Worm (Caenorhabditis elegans): Measurements from ENCODE around the gene athp-1.

Gene athp-1

ce11 chrIII:10880083-10880482, 1.5 kb upstream of the athp-1 start, which contains the start of gene C44B9.3:
C44B9.3 (minus strand) TSS chrIII:10880183.
- TF ChIP-seq ztf-4 (tag; optimal IDR thresholded peaks at IDR 0.05) (no peak), pha-4 (tag; optimal IDR thresholded peaks at IDR 0.05) (no peak), ceh-9 (tag; optimal IDR thresholded peaks at IDR 0.05) (no peak), fos-1 (tag; optimal IDR thresholded peaks at IDR 0.05) (no peak), egl-27 (tag; optimal IDR thresholded peaks at IDR 0.05) (no peak), fkh-10 (GFP tag; optimal IDR thresholded peaks at IDR 0.05) (no peak), nhr-23 (tag; optimal IDR thresholded peaks at IDR 0.05) (no peak), nfya-1 (tag; optimal IDR thresholded peaks at IDR 0.05; ENCODE audit: insufficient read depth) (no peak), ZK546.5 (tag; optimal IDR thresholded peaks at IDR 0.05) (no peak), nhr-25 (tag; optimal IDR thresholded peaks at IDR 0.05) (no peak), nhr-12 (tag; optimal IDR thresholded peaks at IDR 0.05) (no peak), elt-3 (tag; optimal IDR thresholded peaks at IDR 0.05) (no peak), hmg-11 (tag; optimal IDR thresholded peaks at IDR 0.05) (no peak), nhr-237 (tag; optimal IDR thresholded peaks at IDR 0.05) (no peak), R02D3.7 (tag; optimal IDR thresholded peaks at IDR 0.05) (no peak), tbx-2 (tag; optimal IDR thresholded peaks at IDR 0.05) (no peak), snpc-4 (tag; optimal IDR thresholded peaks at IDR 0.05) (no peak), zag-1 (tag; optimal IDR thresholded peaks at IDR 0.05) (no peak), mdl-1 (tag; optimal IDR thresholded peaks at IDR 0.05) (no peak)

- TF ChIP-seq ceh-28 (tag; optimal IDR thresholded peaks at IDR 0.05) (no peak), jun-1 (tag; optimal IDR thresholded peaks at IDR 0.05) (no peak), nhr-23 (tag; optimal IDR thresholded peaks at IDR 0.05) (peak; percentile 59), zag-1 (tag; optimal IDR thresholded peaks at IDR 0.05) (no peak), pqm-1 (tag; optimal IDR thresholded peaks at IDR 0.05) (peak; percentile 5), fos-1 (tag; optimal IDR thresholded peaks at IDR 0.05) (no peak), tbx-2 (tag; optimal IDR thresholded peaks at IDR 0.05) (no peak), ceh-82 (tag; optimal IDR thresholded peaks at IDR 0.05) (no peak), nhr-237 (tag; optimal IDR thresholded peaks at IDR 0.05) (no peak), elt-1 (tag; optimal IDR thresholded peaks at IDR 0.05) (no peak), nhr-28 (tag; optimal IDR thresholded peaks at IDR 0.05) (no peak), sea-2 (GFP tag; optimal IDR thresholded peaks at IDR 0.05) (no peak), pha-4 (tag; optimal IDR thresholded peaks at IDR 0.05) (peak; percentile 78), aly-2 (tag; optimal IDR thresholded peaks at IDR 0.05) (no peak), nhr-43 (tag; optimal IDR thresholded peaks at IDR 0.05; ENCODE audit: poor library complexity, severe bottlenecking) (no peak), nhr-12 (tag; optimal IDR thresholded peaks at IDR 0.05) (no peak), egl-27 (tag; optimal IDR thresholded peaks at IDR 0.05) (no peak), skn-1 (tag; optimal IDR thresholded peaks at IDR 0.05) (no peak), ceh-16 (tag; optimal IDR thresholded peaks at IDR 0.05) (no peak), nhr-67 (tag; optimal IDR thresholded peaks at IDR 0.05) (no peak), ZK546.5 (tag; optimal IDR thresholded peaks at IDR 0.05) (no peak), daf-12 (tag; optimal IDR thresholded peaks at IDR 0.05) (no peak), elt-3 (tag; optimal IDR thresholded peaks at IDR 0.05) (no peak), unc-62 (GFP tag; optimal IDR thresholded peaks at IDR 0.05) (no peak), lin-15B (tag; optimal IDR thresholded peaks at IDR 0.05) (peak; percentile 90), nfya-1 (tag; optimal IDR thresholded peaks at IDR 0.05; ENCODE audit: insufficient read depth) (peak; percentile 77), ama-1 (optimal IDR thresholded peaks at IDR 0.05) (no peak), ceh-9 (tag; optimal IDR thresholded peaks at IDR 0.05) (no peak), elt-2 (tag; optimal IDR thresholded peaks at IDR 0.05) (no peak), nhr-25 (tag; optimal IDR thresholded peaks at IDR 0.05) (peak; percentile 28), fkh-2 (tag; optimal IDR thresholded peaks at IDR 0.05) (no peak), nhr-76 (tag; optimal IDR thresholded peaks at IDR 0.05) (no peak), nhr-77 (tag; optimal IDR thresholded peaks at IDR 0.05) (no peak), unc-39 (tag; optimal IDR thresholded peaks at IDR 0.05) (no peak), hmg-11 (tag; optimal IDR thresholded peaks at IDR 0.05) (peak; percentile 43), nhr-11 (tag; optimal IDR thresholded peaks at IDR 0.05) (no peak), mdl-1 (tag; optimal IDR thresholded peaks at IDR 0.05) (no peak), egl-5 (tag; optimal IDR thresholded peaks at IDR 0.05) (peak; percentile 40), eor-1 (tag; optimal IDR thresholded peaks at IDR 0.05) (no peak), lsy-12 (tag; optimal IDR thresholded peaks at IDR 0.05) (no peak), ztf-11 (tag; optimal IDR thresholded peaks at IDR 0.05) (no peak), lin-39 (tag; optimal IDR thresholded peaks at IDR 0.05) (peak; percentile 3), snpc-4 (tag; optimal IDR thresholded peaks at IDR 0.05) (peak; percentile 46), R02D3.7 (tag; optimal IDR thresholded peaks at IDR 0.05) (peak; percentile 6), ztf-4 (tag; optimal IDR thresholded peaks at IDR 0.05) (no peak), fkh-10 (GFP tag; optimal IDR thresholded peaks at IDR 0.05) (no peak), mml-1 (tag; optimal IDR thresholded peaks at IDR 0.05) (no peak)
These were observed 430 bp downstream of the athp-1 start for ce11 chrIII:10881996-10882395.

All from whole organism, L3 larva.